Fruit fly (Drosophila melanogaster): ENCODE measurements around the gene Gas41.

Gene Gas41

dm6 chr2L:6941731-6942130, 8.3 kb downstream of the Gas41 start (continued):
- TF ChIP-seq CG3163 (GFP tag; optimal IDR thresholded peaks at IDR 0.05) (peak; percentile 79), onecut (GFP tag; IDR thresholded peaks at IDR 0.05) (no peak), CG6654 (GFP tag; optimal IDR thresholded peaks at IDR 0.05) (no peak), CG10462 (GFP tag; optimal IDR thresholded peaks at IDR 0.05) (no peak), z (GFP tag; IDR thresholded peaks at IDR 0.05) (0 out of 3 replicates have a peak, but pooled peaks have one; percentile 49)

dm6 chr2L:6939698-6940097, 10.3 kb downstream of the Gas41 start:
- TF ChIP-seq CG10321 (GFP tag; IDR thresholded peaks at IDR 0.05): peak; percentile 88
- TF ChIP-seq Dref (GFP tag; IDR thresholded peaks at IDR 0.05): no peak
- TF ChIP-seq zen (tag; optimal IDR thresholded peaks at IDR 0.05): peak; percentile 60
- TF ChIP-seq CG8290 (GFP tag; optimal IDR thresholded peaks at IDR 0.05): peak; percentile 33
- TF ChIP-seq CG8290 (tag; optimal IDR thresholded peaks at IDR 0.05): peak in 1 of 2 experiments; percentile 35
- no peak for TF ChIP-seq CG6654 (GFP tag; optimal IDR thresholded peaks at IDR 0.05)
- TF ChIP-seq Side (GFP tag; optimal IDR thresholded peaks at IDR 0.05): no peak
- TF ChIP-seq row (GFP tag; IDR thresholded peaks at IDR 0.05): 0 out of 3 replicates have a peak, but pooled peaks have one; percentile 6
- peak; percentile 49 for TF ChIP-seq CG15479 (GFP tag; optimal IDR thresholded peaks at IDR 0.05)
- no peak for TF ChIP-seq hth (optimal IDR thresholded peaks at IDR 0.05)
- 0 out of 2 replicates have a peak, but pooled peaks have one; percentile 44 for TF ChIP-seq chm (GFP tag; IDR thresholded peaks at IDR 0.05)
- TF ChIP-seq CG17328 (GFP tag; IDR thresholded peaks at IDR 0.05): no peak
- TF ChIP-seq CG6765 (GFP tag; optimal IDR thresholded peaks at IDR 0.05): no peak
- no peak for TF ChIP-seq Dek (tag; optimal IDR thresholded peaks at IDR 0.05)
- no peak for TF ChIP-seq dm (GFP tag; optimal IDR thresholded peaks at IDR 0.05)
- TF ChIP-seq Sry-δ (GFP tag; optimal IDR thresholded peaks at IDR 0.05): peak; percentile 51
- TF ChIP-seq CG8478 (optimal IDR thresholded peaks at IDR 0.05): peak; percentile 75
- peak; percentile 9 for TF ChIP-seq BEAF-32 (GFP tag; optimal IDR thresholded peaks at IDR 0.05)
- peak; percentile 42 for TF ChIP-seq stwl (tag; optimal IDR thresholded peaks at IDR 0.05)
- TF ChIP-seq unc-4 (GFP tag; IDR thresholded peaks at IDR 0.05; ENCODE audit: partially characterized antibody): no peak
- peak; percentile 76 for TF ChIP-seq CG1832 (GFP tag; optimal IDR thresholded peaks at IDR 0.05)
- peak; percentile 1 to 17 for TF ChIP-seq tll (GFP tag; optimal IDR thresholded peaks at IDR 0.05)
- peak; percentile 39 for TF ChIP-seq cg (GFP tag; optimal IDR thresholded peaks at IDR 0.05)
- TF ChIP-seq slp2 (GFP tag; optimal IDR thresholded peaks at IDR 0.05): no peak
- TF ChIP-seq jigr1 (GFP tag; IDR thresholded peaks at IDR 0.05): no peak
- peak in 1 of 2 experiments; percentile 35 for TF ChIP-seq Trl (optimal IDR thresholded peaks at IDR 0.05)
- TF ChIP-seq Trl (GFP tag; optimal IDR thresholded peaks at IDR 0.05): no peak
- TF ChIP-seq gt (GFP tag; IDR thresholded peaks at IDR 0.05): no peak
- no peak for TF ChIP-seq CG15269 (tag; optimal IDR thresholded peaks at IDR 0.05)
- TF ChIP-seq z (GFP tag; IDR thresholded peaks at IDR 0.05): 0 out of 3 replicates have a peak, but pooled peaks have one; percentile 46
- TF ChIP-seq vvl (GFP tag; IDR thresholded peaks at IDR 0.05): peak; percentile 18; the same call in 1 of the 2 replicates
- no peak for TF ChIP-seq CG18619 (GFP tag; optimal IDR thresholded peaks at IDR 0.05)
- TF ChIP-seq CG8924 (tag; optimal IDR thresholded peaks at IDR 0.05): peak; percentile 16
- peak; percentile 46; the same call in 1 of the 3 replicates for TF ChIP-seq Opbp (GFP tag; IDR thresholded peaks at IDR 0.05; ENCODE audit: partially characterized antibody)
- no peak for TF ChIP-seq CG17359 (tag; optimal IDR thresholded peaks at IDR 0.05)
- TF ChIP-seq dpn (GFP tag; optimal IDR thresholded peaks at IDR 0.05): no peak
- no peak for TF ChIP-seq sug (tag; optimal IDR thresholded peaks at IDR 0.05)
- TF ChIP-seq ato (GFP tag; IDR thresholded peaks at IDR 0.05; ENCODE audit: partially characterized antibody): no peak
- peak; percentile 24 for TF ChIP-seq ac (GFP tag; optimal IDR thresholded peaks at IDR 0.05)
- TF ChIP-seq MBD-R2 (GFP tag; IDR thresholded peaks at IDR 0.05): peak; percentile 32; the same call in 1 of the 2 replicates
- TF ChIP-seq CG2199 (GFP tag; IDR thresholded peaks at IDR 0.05): 0 out of 3 replicates have a peak, but pooled peaks have one; percentile 56
- 0 out of 2 replicates have a peak, but pooled peaks have one; percentile 40 for TF ChIP-seq bbx (GFP tag; IDR thresholded peaks at IDR 0.05; ENCODE audit: partially characterized antibody)
- no peak for TF ChIP-seq C15 (GFP tag; IDR thresholded peaks at IDR 0.05)
- no peak for TF ChIP-seq bigmax (GFP tag; optimal IDR thresholded peaks at IDR 0.05)
- peak; percentile 50 for TF ChIP-seq Sry-β (GFP tag; optimal IDR thresholded peaks at IDR 0.05)
- no peak for TF ChIP-seq CG4854 (GFP tag; optimal IDR thresholded peaks at IDR 0.05)
- TF ChIP-seq CG17612 (GFP tag; IDR thresholded peaks at IDR 0.05): no peak

All from whole organism, embryonic.